Worm (Caenorhabditis elegans) whole organism, young adult: ENCODE results near the gene K02E10.5.

Experiments used
- B0261.1 ChIP-seq: sonication (generic microtip); optimal IDR thresholded peaks from 2 replicates; lab custom pipeline; 2016; ENCODE audit warnings: mild to moderate bottlenecking, missing genetic modification characterization, moderate library complexity, missing compliant biosample characterization
- ZK185.1 ChIP-seq: sonication (generic microtip); optimal IDR thresholded peaks from 2 replicates; lab custom pipeline; 2016; ENCODE audit warnings: mild to moderate bottlenecking, missing genetic modification characterization, missing compliant biosample characterization; ENCODE audit not compliant: poor library complexity, severe bottlenecking
- atf-7 ChIP-seq: sonication (generic microtip); optimal IDR thresholded peaks from 2 replicates; lab custom pipeline; 2017; ENCODE audit warnings: mild to moderate bottlenecking, missing genetic modification characterization, missing compliant biosample characterization
- bed-1 ChIP-seq: fragments of 200-800 bp; sonication (Bioruptor generic); IDR thresholded peaks from 2 replicates; pipeline ENCODE4 v1.3.6; 2022; ENCODE audit warnings: missing genetic modification reagents, missing genetic modification characterization, missing compliant biosample characterization
- ets-4 ChIP-seq: fragments of 200-800 bp; sonication (Bioruptor generic); optimal IDR thresholded peaks from 2 replicates; lab custom pipeline; 2018; ENCODE audit warnings: mild to moderate bottlenecking, missing genetic modification characterization, missing compliant biosample characterization
- lin-35 ChIP-seq, 3 experiments: fragments of 150-350 bp in 2 of 3; sonication (generic microtip) in 1 of 3; optimal IDR thresholded peaks; 2 replicates each; lab custom pipeline; 2014 to 2018; ENCODE audit warnings: missing biosample characterization in 3 of 3, missing genetic modification characterization in 3 of 3, missing genetic modification reagents in 3 of 3
- lir-1 ChIP-seq: fragments of 200-800 bp; sonication (Bioruptor generic); conservative IDR thresholded peaks from 2 replicates; pipeline ENCODE4 v1.3.6; 2022; ENCODE audit warnings: missing genetic modification reagents, missing genetic modification characterization, missing compliant biosample characterization
- nfyb-1 ChIP-seq: fragments of 200-800 bp; sonication (Bioruptor generic); IDR thresholded peaks from 2 replicates; pipeline ENCODE4 v1.3.6; 2022; ENCODE audit warnings: missing genetic modification reagents, missing genetic modification characterization, missing compliant biosample characterization
- pha-4 ChIP-seq: fragments of 150-350 bp; sonication (generic microtip); optimal IDR thresholded peaks from 2 replicates; lab custom pipeline; 2014; ENCODE audit warnings: missing biosample characterization, missing genetic modification reagents, missing genetic modification characterization
- unc-62 ChIP-seq: fragments of 150-350 bp; optimal IDR thresholded peaks from 2 replicates; lab custom pipeline; 2014; ENCODE audit warnings: missing biosample characterization, missing genetic modification reagents, missing genetic modification characterization
- xnd-1 ChIP-seq: sonication (generic microtip); optimal IDR thresholded peaks from 2 replicates; lab custom pipeline; 2016; ENCODE audit warnings: missing genotype, missing genetic modification reagents, missing genetic modification characterization, missing compliant biosample characterization
- zfh-2 ChIP-seq: fragments of 200-800 bp; sonication (Bioruptor generic); conservative IDR thresholded peaks from 2 replicates; pipeline ENCODE4 v1.3.6; 2022; ENCODE audit warnings: missing genetic modification reagents, missing genetic modification characterization, missing compliant biosample characterization
- ztf-3 ChIP-seq: fragments of 200-800 bp; sonication (Bioruptor generic); optimal IDR thresholded peaks from 2 replicates; lab custom pipeline; 2018; ENCODE audit warnings: mild to moderate bottlenecking, missing genetic modification characterization, missing compliant biosample characterization

DNA sequence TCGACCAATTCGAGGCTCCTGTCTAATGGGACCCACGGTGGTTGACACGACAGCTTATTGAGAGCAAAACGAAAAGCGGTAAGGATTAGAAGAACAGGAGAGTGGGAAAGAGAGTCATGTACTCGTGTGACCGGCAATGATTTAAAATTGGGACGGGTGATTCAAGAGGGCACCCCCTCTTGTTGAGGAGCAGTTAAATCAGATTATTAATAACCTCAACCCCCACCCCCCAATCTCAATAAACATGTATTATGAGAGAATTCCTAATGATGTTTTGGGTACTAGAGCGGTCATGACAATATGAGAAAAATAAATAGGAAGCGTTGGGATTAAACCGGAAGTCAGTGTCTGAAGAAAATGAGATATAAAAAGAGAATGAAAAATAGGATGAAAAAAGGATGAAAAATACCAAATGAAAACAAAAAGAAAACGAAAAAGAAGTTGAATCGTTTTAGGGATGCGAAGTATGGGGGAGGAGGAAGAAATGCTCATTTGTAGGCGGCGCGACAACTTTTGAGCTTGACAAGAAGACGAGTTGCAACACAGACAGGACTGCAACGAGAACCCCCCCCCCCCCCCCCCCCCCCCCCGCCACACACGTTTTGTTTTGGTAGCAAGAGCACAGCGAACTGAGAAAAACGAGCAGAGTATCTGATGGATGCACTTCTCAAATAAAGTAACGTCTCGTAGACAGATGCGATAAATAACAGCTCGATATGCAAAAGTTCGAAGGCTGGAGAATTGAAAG is 38.4 kb upstream of the K02E10.5 start:
- TF ChIP-seq atf-7 (tag; lab: Kevin White, UChicago) (no peak), nfyb-1 (GFP tag; lab: Robert Waterston, UW) (no peak), lir-1 (GFP tag; lab: Robert Waterston, UW) (no peak), B0261.1 (tag; lab: Kevin White, UChicago) (no peak), zfh-2 (no peak; the same call in 1 of the 2 replicates), lin-35 (GFP tag; optimal IDR thresholded peaks at IDR 0.05; lab: Kevin White, UChicago) (no peak), ets-4 (GFP tag; lab: Kevin White, UChicago) (no peak), bed-1 (GFP tag; lab: Robert Waterston, UW) (no peak), xnd-1 (tag; lab: Kevin White, UChicago) (no peak), pha-4 (tag; lab: Kevin White, UChicago) (no peak), ztf-3 (GFP tag; lab: Kevin White, UChicago) (no peak), unc-62 (GFP tag; lab: Kevin White, UChicago) (no peak), ZK185.1 (no peak)
